Fruit fly (Drosophila melanogaster): ENCODE results near the gene Idh.

The Idh gene

dm6 chr3L:8385055-8385454 is 24.3 kb upstream of the Idh start (continued):
- TF ChIP-seq CG32264 (GFP tag; optimal IDR thresholded peaks at IDR 0.05): no peak

- TF ChIP-seq dsf (GFP tag; optimal IDR thresholded peaks at IDR 0.05; ENCODE audit: borderline replicate concordance): no peak
- TF ChIP-seq N (GFP tag; optimal IDR thresholded peaks at IDR 0.05): no peak
- TF ChIP-seq CG32264 (GFP tag; optimal IDR thresholded peaks at IDR 0.05): no peak
- no peak for TF ChIP-seq psq (GFP tag; optimal IDR thresholded peaks at IDR 0.05)
- TF ChIP-seq Abd-B (GFP tag; optimal IDR thresholded peaks at IDR 0.05): no peak
- TF ChIP-seq Dfd (GFP tag; optimal IDR thresholded peaks at IDR 0.05): no peak
Measured at dm6 chr3L:8383968-8384367, 23.3 kb upstream of the Idh start.

dm6 chr3L:8379161-8379560 is 18.5 kb upstream of the Idh start:
- TF ChIP-seq Jra (GFP tag; optimal IDR thresholded peaks at IDR 0.05): no peak

- no peak for TF ChIP-seq HLH106 (tag; optimal IDR thresholded peaks at IDR 0.05)
- TF ChIP-seq h (GFP tag; optimal IDR thresholded peaks at IDR 0.05): no peak
- TF ChIP-seq usp (GFP tag; optimal IDR thresholded peaks at IDR 0.05): no peak
- no peak for TF ChIP-seq dmrt93B (GFP tag; optimal IDR thresholded peaks at IDR 0.05)
- TF ChIP-seq dsf (GFP tag; optimal IDR thresholded peaks at IDR 0.05; ENCODE audit: borderline replicate concordance): no peak
- no peak for TF ChIP-seq psq (GFP tag; optimal IDR thresholded peaks at IDR 0.05)
- no peak for TF ChIP-seq Myc (optimal IDR thresholded peaks at IDR 0.05)
- TF ChIP-seq lola (GFP tag; optimal IDR thresholded peaks at IDR 0.05): no peak
- TF ChIP-seq sage (GFP tag; optimal IDR thresholded peaks at IDR 0.05): no peak
- no peak for TF ChIP-seq foxo (GFP tag; optimal IDR thresholded peaks at IDR 0.05)
- TF ChIP-seq Jra (GFP tag; optimal IDR thresholded peaks at IDR 0.05): no peak
Measured at dm6 chr3L:8374107-8374506, 13.4 kb upstream of the Idh start.

- TF ChIP-seq Dfd (GFP tag; optimal IDR thresholded peaks at IDR 0.05) (peak; percentile 76), CrebA (GFP tag; optimal IDR thresholded peaks at IDR 0.05; ENCODE audit: borderline replicate concordance) (no peak), Hr83 (GFP tag; optimal IDR thresholded peaks at IDR 0.05; ENCODE audit: poor library complexity, severe bottlenecking) (no peak)
Measured at dm6 chr3L:8372035-8372434, 11.3 kb upstream of the Idh start, which contains the start of gene ImpE1. Gene ImpE1, plus strand, starts transcription at chr3L:8372405.

- TF ChIP-seq dl (GFP tag; optimal IDR thresholded peaks at IDR 0.05; ENCODE audit: insufficient read depth in 1 of 2, partially characterized antibody in 2 of 2) (no peak), HLH106 (tag; optimal IDR thresholded peaks at IDR 0.05) (no peak), Jra (GFP tag; optimal IDR thresholded peaks at IDR 0.05) (no peak), usp (GFP tag; optimal IDR thresholded peaks at IDR 0.05) (no peak), OdsH (GFP tag; optimal IDR thresholded peaks at IDR 0.05) (no peak), dmrt93B (GFP tag; optimal IDR thresholded peaks at IDR 0.05) (no peak), ey (GFP tag; optimal IDR thresholded peaks at IDR 0.05) (no peak), tai (GFP tag; optimal IDR thresholded peaks at IDR 0.05) (no peak), br (GFP tag; optimal IDR thresholded peaks at IDR 0.05) (no peak), Vsx2 (GFP tag; optimal IDR thresholded peaks at IDR 0.05; ENCODE audit: partially characterized antibody) (no peak), woc (GFP tag; optimal IDR thresholded peaks at IDR 0.05) (no peak), Sp1 (GFP tag; optimal IDR thresholded peaks at IDR 0.05) (no peak), foxo (GFP tag; optimal IDR thresholded peaks at IDR 0.05) (no peak), Rel (GFP tag; optimal IDR thresholded peaks at IDR 0.05) (no peak), Rel (tag; optimal IDR thresholded peaks at IDR 0.05) (no peak)
Measured at dm6 chr3L:8371538-8371937, 10.8 kb upstream of the Idh start.

- TF ChIP-seq Hr78 (GFP tag; optimal IDR thresholded peaks at IDR 0.05) (no peak), brk (GFP tag; optimal IDR thresholded peaks at IDR 0.05) (no peak), Mio (GFP tag; optimal IDR thresholded peaks at IDR 0.05) (no peak), psq (GFP tag; optimal IDR thresholded peaks at IDR 0.05) (peak; percentile 51), sv (GFP tag; optimal IDR thresholded peaks at IDR 0.05) (no peak), ey (GFP tag; optimal IDR thresholded peaks at IDR 0.05) (peak; percentile 50), foxo (GFP tag; optimal IDR thresholded peaks at IDR 0.05) (peak in 1 of 2 experiments; percentile 53), Jra (GFP tag; optimal IDR thresholded peaks at IDR 0.05) (no peak), Rel (GFP tag; optimal IDR thresholded peaks at IDR 0.05) (no peak), Rel (tag; optimal IDR thresholded peaks at IDR 0.05) (peak; percentile 37), Dif (GFP tag; optimal IDR thresholded peaks at IDR 0.05; ENCODE audit: partially characterized antibody) (no peak), CG9705 (GFP tag; optimal IDR thresholded peaks at IDR 0.05) (peak; percentile 52), fru (GFP tag; optimal IDR thresholded peaks at IDR 0.05) (peak; percentile 54), rgr (GFP tag; optimal IDR thresholded peaks at IDR 0.05) (peak; percentile 59), Dfd (GFP tag; optimal IDR thresholded peaks at IDR 0.05) (no peak), HLH106 (tag; optimal IDR thresholded peaks at IDR 0.05) (peak; percentile 77), dmrt93B (GFP tag; optimal IDR thresholded peaks at IDR 0.05) (peak; percentile 23), sage (GFP tag; optimal IDR thresholded peaks at IDR 0.05) (peak; percentile 46), Hnf4 (GFP tag; optimal IDR thresholded peaks at IDR 0.05) (peak; percentile 5), OdsH (GFP tag; optimal IDR thresholded peaks at IDR 0.05) (peak; percentile 45), CrebA (GFP tag; optimal IDR thresholded peaks at IDR 0.05; ENCODE audit: borderline replicate concordance) (peak; percentile 20), jim (GFP tag; optimal IDR thresholded peaks at IDR 0.05) (no peak), Myc (optimal IDR thresholded peaks at IDR 0.05) (no peak), Hr83 (GFP tag; optimal IDR thresholded peaks at IDR 0.05; ENCODE audit: poor library complexity, severe bottlenecking) (no peak)
Measured at dm6 chr3L:8370922-8371321, 10.2 kb upstream of the Idh start.
